Worm (Caenorhabditis elegans) whole organism, mixed stage, embryonic: Measurements from ENCODE around the gene btb-11.
A peak's percentile ranks its signal among the peaks of the same experiment; 100 is the strongest.
"Not testable (repeated sequence)": the region's sequence is repeated elsewhere in the genome, so short reads cannot be mapped to it uniquely, and the experiment has no call there.

Experiments
- M03D4.4 ChIP-seq: sonication (generic microtip); optimal IDR thresholded peaks from 2 replicates; lab custom pipeline; 2017; ENCODE audit warnings: mild to moderate bottlenecking, missing genetic modification characterization, missing compliant biosample characterization
- ceh-39 ChIP-seq: fragments of 150-350 bp; optimal IDR thresholded peaks from 2 replicates; lab custom pipeline; 2014; ENCODE audit warnings: missing biosample characterization, missing genetic modification characterization
- ceh-43 ChIP-seq: fragments of 200-800 bp; sonication (Bioruptor generic); optimal IDR thresholded peaks from 2 replicates; lab custom pipeline; 2018; ENCODE audit warnings: mild to moderate bottlenecking, missing genetic modification characterization, moderate library complexity, missing compliant biosample characterization
- ceh-83 ChIP-seq: fragments of 200-800 bp; sonication (Bioruptor generic); optimal IDR thresholded peaks from 2 replicates; lab custom pipeline; 2018; ENCODE audit warnings: mild to moderate bottlenecking, missing genetic modification characterization, missing compliant biosample characterization
- drap-1 ChIP-seq: fragments of 200-800 bp; sonication (Bioruptor generic); optimal IDR thresholded peaks from 3 replicates; lab custom pipeline; 2018; ENCODE audit warnings: mild to moderate bottlenecking, missing genetic modification characterization, missing compliant biosample characterization
- elt-1 ChIP-seq: sonication (generic microtip); optimal IDR thresholded peaks from 2 replicates; lab custom pipeline; 2017; ENCODE audit warnings: missing genetic modification characterization, mild to moderate bottlenecking, missing compliant biosample characterization, antibody characterized with exemption, moderate library complexity, borderline replicate concordance; ENCODE audit not compliant: insufficient read depth
- elt-3 ChIP-seq: fragments of 150-350 bp; optimal IDR thresholded peaks from 2 replicates; lab custom pipeline; 2014; ENCODE audit warnings: missing biosample characterization, missing genetic modification characterization
- flh-1 ChIP-seq: fragments of 200-800 bp; sonication (Bioruptor generic); optimal IDR thresholded peaks from 2 replicates; lab custom pipeline; 2018; ENCODE audit warnings: mild to moderate bottlenecking, missing genetic modification characterization, moderate library complexity, missing compliant biosample characterization
- ham-2 ChIP-seq: fragments of 200-800 bp; sonication (Bioruptor generic); optimal IDR thresholded peaks from 2 replicates; lab custom pipeline; 2018; ENCODE audit warnings: mild to moderate bottlenecking, missing genetic modification characterization, missing compliant biosample characterization
- hlh-1 ChIP-seq: fragments of 150-350 bp; optimal IDR thresholded peaks from 2 replicates; lab custom pipeline; 2014; ENCODE audit warnings: missing biosample characterization, missing genetic modification reagents, missing genetic modification characterization
- lin-13 ChIP-seq: fragments of 150-350 bp; optimal IDR thresholded peaks from 2 replicates; lab custom pipeline; 2014; ENCODE audit warnings: missing biosample characterization, missing genetic modification characterization
- lin-32 ChIP-seq: fragments of 200-800 bp; sonication (Bioruptor generic); optimal IDR thresholded peaks from 2 replicates; lab custom pipeline; 2018; ENCODE audit warnings: mild to moderate bottlenecking, missing genetic modification characterization, missing compliant biosample characterization
- lsy-2 ChIP-seq: fragments of 150-350 bp; optimal IDR thresholded peaks from 2 replicates; lab custom pipeline; 2014; ENCODE audit warnings: missing biosample characterization, missing genetic modification characterization
- mep-1 ChIP-seq: fragments of 150-350 bp; optimal IDR thresholded peaks from 2 replicates; lab custom pipeline; 2017; ENCODE audit warnings: missing biosample characterization, missing genetic modification reagents, missing genetic modification characterization, inconsistent platforms
- mls-2 ChIP-seq: sonication (generic microtip); optimal IDR thresholded peaks from 2 replicates; lab custom pipeline; 2016; ENCODE audit warnings: mild to moderate bottlenecking, missing genetic modification characterization, moderate library complexity, missing compliant biosample characterization
- nhr-12 ChIP-seq: fragments of 150-350 bp; optimal IDR thresholded peaks from 2 replicates; lab custom pipeline; 2014; ENCODE audit warnings: missing biosample characterization, missing genetic modification characterization
- nhr-2 ChIP-seq: fragments of 150-350 bp; optimal IDR thresholded peaks from 2 replicates; lab custom pipeline; 2014; ENCODE audit warnings: missing biosample characterization, missing genetic modification characterization
- nhr-237 ChIP-seq: fragments of 150-350 bp; optimal IDR thresholded peaks from 2 replicates; lab custom pipeline; 2014; ENCODE audit warnings: missing biosample characterization, missing genetic modification characterization
- nhr-76 ChIP-seq: sonication (generic microtip); optimal IDR thresholded peaks from 2 replicates; lab custom pipeline; 2017; ENCODE audit warnings: missing biosample characterization, missing genetic modification characterization
- pha-4 ChIP-seq: fragments of 150-350 bp; optimal IDR thresholded peaks from 2 replicates; lab custom pipeline; 2018; ENCODE audit warnings: missing biosample characterization, missing genetic modification reagents, missing genetic modification characterization
- sem-2 ChIP-seq: fragments of 200-800 bp; sonication (Bioruptor generic); optimal IDR thresholded peaks from 2 replicates; lab custom pipeline; 2018; ENCODE audit warnings: mild to moderate bottlenecking, missing genetic modification characterization, missing compliant biosample characterization
- snpc-4 ChIP-seq: fragments of 150-350 bp; optimal IDR thresholded peaks from 2 replicates; lab custom pipeline; 2014; ENCODE audit warnings: missing biosample characterization, missing genetic modification characterization
- sptf-1 ChIP-seq: sonication (generic microtip); optimal IDR thresholded peaks from 2 replicates; lab custom pipeline; 2017; ENCODE audit warnings: mild to moderate bottlenecking, missing genetic modification characterization, moderate library complexity, missing compliant biosample characterization
- tbx-8 ChIP-seq: fragments of 200-800 bp; sonication (Bioruptor generic); optimal IDR thresholded peaks from 2 replicates; lab custom pipeline; 2018; ENCODE audit warnings: mild to moderate bottlenecking, missing genetic modification characterization, moderate library complexity, missing compliant biosample characterization
- unc-120 ChIP-seq: sonication (generic microtip); optimal IDR thresholded peaks from 2 replicates; lab custom pipeline; 2017; ENCODE audit warnings: missing genetic modification characterization, missing compliant biosample characterization; ENCODE audit not compliant: poor library complexity, severe bottlenecking
- unc-39 ChIP-seq: fragments of 150-350 bp; optimal IDR thresholded peaks from 2 replicates; lab custom pipeline; 2014; ENCODE audit warnings: missing biosample characterization, missing genetic modification characterization
- unc-62 ChIP-seq: fragments of 150-350 bp; optimal IDR thresholded peaks from 2 replicates; lab custom pipeline; 2014; ENCODE audit warnings: missing biosample characterization, missing genetic modification reagents, missing genetic modification characterization
- zip-8 ChIP-seq: fragments of 150-350 bp; optimal IDR thresholded peaks from 2 replicates; lab custom pipeline; 2014; ENCODE audit warnings: missing biosample characterization, missing genetic modification characterization
- ztf-11 ChIP-seq: fragments of 150-350 bp; optimal IDR thresholded peaks from 2 replicates; lab custom pipeline; 2014; ENCODE audit warnings: missing biosample characterization, missing genetic modification characterization

The btb-11 gene

ce11 chrII:1042227-1042626 lies 17.6 kb upstream of the btb-11 start, which contains the start of gene fbxb-41:
TSS of gene fbxb-41 (minus strand) at chrII:1042327.
- TF ChIP-seq mls-2 (tag; lab: Kevin White, UChicago) (no peak), hlh-1 (tag; lab: Kevin White, UChicago) (peak; percentile 4), nhr-2 (tag; lab: Kevin White, UChicago) (no peak), ceh-39 (tag; lab: Kevin White, UChicago) (peak; percentile 53), tbx-8 (GFP tag; lab: Kevin White, UChicago) (no peak), snpc-4 (tag; lab: Kevin White, UChicago) (no peak), pha-4 (no peak), lin-32 (GFP tag; lab: Kevin White, UChicago) (no peak), mep-1 (tag; lab: Kevin White, UChicago) (no peak), zip-8 (tag; lab: Kevin White, UChicago) (no peak), lin-13 (no peak), nhr-12 (tag; lab: Kevin White, UChicago) (no peak)

DNA sequence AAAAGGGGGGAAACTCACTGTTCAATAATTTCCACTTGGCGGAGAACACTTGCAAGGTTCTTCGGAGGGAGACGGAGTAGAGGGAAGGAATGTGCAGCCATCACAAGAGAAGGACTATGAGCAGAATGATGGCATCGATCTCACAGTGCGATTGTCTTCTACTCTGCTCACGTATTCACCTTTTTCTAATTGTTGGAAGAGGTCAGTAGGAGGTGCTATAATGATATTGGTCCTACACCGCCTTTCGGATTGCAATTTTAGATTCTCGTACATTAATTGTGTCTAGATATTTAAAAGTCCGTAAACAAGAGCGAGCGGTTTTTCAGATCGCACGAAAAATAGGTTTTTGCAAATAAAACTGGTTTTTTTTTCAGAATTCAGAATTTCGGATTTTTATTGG lies 15.9 kb upstream of the btb-11 start, which contains the start of gene fbxb-39:
fbxb-39 (minus strand) TSS at position 101 of the 400 bp plus-strand sequence.
- TF ChIP-seq nhr-76 (tag; lab: Kevin White, UChicago): no peak
- no peak for TF ChIP-seq nhr-237 (tag; lab: Kevin White, UChicago)
- no peak for TF ChIP-seq nhr-12 (tag; lab: Kevin White, UChicago)
- no peak for TF ChIP-seq lsy-2 (tag; lab: Kevin White, UChicago)
- no peak for TF ChIP-seq pha-4
- no peak for TF ChIP-seq hlh-1 (tag; lab: Kevin White, UChicago)
- no peak for TF ChIP-seq ham-2
- no peak for TF ChIP-seq tbx-8 (GFP tag; lab: Kevin White, UChicago)
- no peak for TF ChIP-seq M03D4.4 (tag; lab: Kevin White, UChicago)
- TF ChIP-seq ceh-39 (tag; lab: Kevin White, UChicago): no peak
- no peak for TF ChIP-seq snpc-4 (tag; lab: Kevin White, UChicago)
- TF ChIP-seq mls-2 (tag; lab: Kevin White, UChicago): no peak
- TF ChIP-seq elt-3 (tag; lab: Kevin White, UChicago): no peak
- no peak for TF ChIP-seq zip-8 (tag; lab: Kevin White, UChicago)
- TF ChIP-seq unc-39 (tag; lab: Kevin White, UChicago): no peak
- TF ChIP-seq flh-1 (GFP tag; lab: Kevin White, UChicago): no peak
- TF ChIP-seq lin-32 (GFP tag; lab: Kevin White, UChicago): no peak
- no peak for TF ChIP-seq unc-62 (GFP tag; lab: Kevin White, UChicago)
- no peak for TF ChIP-seq drap-1
- TF ChIP-seq ceh-43: no peak

DNA sequence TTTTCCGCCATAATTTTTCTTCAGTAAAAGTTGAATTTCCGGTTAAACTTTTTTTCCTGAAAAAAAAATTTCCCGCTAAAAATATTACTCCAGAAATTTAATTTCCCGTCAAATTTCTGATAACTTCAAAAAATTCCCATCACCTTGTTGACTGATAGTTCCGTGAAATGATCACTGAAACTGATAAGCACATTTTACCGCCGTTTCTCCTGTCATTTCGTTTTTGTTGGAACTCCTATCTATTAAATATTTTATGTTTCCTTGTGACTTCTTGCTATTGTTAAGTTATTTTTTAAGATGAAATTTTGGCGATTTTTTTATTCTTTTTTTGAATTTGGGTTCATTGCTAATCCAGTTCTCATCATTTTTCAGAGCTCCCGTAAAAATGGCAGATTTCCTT lies 4.0 kb upstream of the btb-11 start, which contains the start of gene math-34:
math-34 (plus strand) TSS at position 371 of the 400 bp plus-strand sequence.
- TF ChIP-seq pha-4 (no peak), sptf-1 (tag; lab: Kevin White, UChicago) (no peak), drap-1 (no peak), lin-13 (no peak), ztf-11 (tag; lab: Kevin White, UChicago) (no peak), ceh-83 (GFP tag; lab: Kevin White, UChicago) (no peak), unc-120 (tag; lab: Kevin White, UChicago) (no peak), sem-2 (GFP tag; lab: Kevin White, UChicago) (no peak), hlh-1 (tag; lab: Kevin White, UChicago) (no peak), nhr-237 (tag; lab: Kevin White, UChicago) (no peak), flh-1 (GFP tag; lab: Kevin White, UChicago) (no peak), mep-1 (tag; lab: Kevin White, UChicago) (no peak)

DNA sequence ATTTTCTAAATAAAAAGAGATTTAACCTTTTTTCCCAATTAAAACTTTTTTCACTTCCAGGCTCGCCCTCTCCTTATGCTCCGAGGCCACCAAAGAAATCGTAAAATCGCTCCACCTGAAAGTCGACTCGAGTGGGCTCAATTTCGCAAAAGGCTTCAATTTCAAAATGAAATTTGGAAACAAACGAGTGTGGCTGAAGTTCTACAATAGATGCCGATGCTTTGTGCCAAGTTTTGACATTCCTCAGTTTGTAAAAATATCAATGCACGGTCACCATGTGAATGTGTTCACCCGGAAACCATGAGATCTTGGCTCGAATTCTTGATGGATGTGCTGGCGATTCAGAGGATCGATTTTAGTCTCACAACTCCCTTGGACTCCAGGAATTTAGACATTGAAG lies 2.1 kb upstream of the btb-11 start, which contains the start of gene M01D1.12:
M01D1.12 (plus strand) TSS at position 301 of the 400 bp plus-strand sequence.
- TF ChIP-seq unc-120 (tag; lab: Kevin White, UChicago): no peak
- no peak for TF ChIP-seq snpc-4 (tag; lab: Kevin White, UChicago)
- no peak for TF ChIP-seq mls-2 (tag; lab: Kevin White, UChicago)
- TF ChIP-seq elt-3 (tag; lab: Kevin White, UChicago): no peak
- no peak for TF ChIP-seq ceh-39 (tag; lab: Kevin White, UChicago)
- TF ChIP-seq, all 35 proteins: peak for 0

DNA sequence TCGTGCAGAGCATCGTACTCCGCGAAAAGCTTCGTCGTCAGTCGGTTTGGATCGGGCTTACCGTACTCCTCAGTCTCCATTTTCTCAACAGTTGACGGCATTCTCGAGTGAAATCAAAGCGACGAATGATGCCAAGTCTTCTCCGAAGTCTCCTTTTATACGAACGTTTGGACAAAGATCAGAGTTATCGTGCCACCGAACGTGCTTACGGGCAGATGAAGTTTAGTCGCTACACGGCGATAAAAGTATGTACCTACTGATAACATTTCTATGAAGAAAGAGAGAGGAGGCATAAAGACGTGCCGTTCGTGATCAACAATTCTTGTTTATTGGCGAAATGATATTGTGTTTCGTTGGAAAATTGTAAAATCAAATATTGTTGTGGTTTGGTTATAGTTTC lies 18.2 kb downstream of the btb-11 start, which contains the start of gene F45D11.14:
F45D11.14 (minus strand) TSS at position 101 of the 400 bp plus-strand sequence.
- TF ChIP-seq nhr-12, ceh-39, elt-1 (tag; lab: Kevin White, UChicago): not testable (repeated sequence)
